Fruit fly (Drosophila melanogaster): ENCODE data around the gene mip130.
A peak's percentile ranks its signal among the peaks of the same experiment; 100 is the strongest.

mip130 gene

dm6 chrX:1940020-1940419 is 32.0 kb downstream of the mip130 start, which contains the start of the genes CG3857 and CG3587:
Gene CG3857, minus strand, starts transcription at chrX:1940040.
Gene CG3587, plus strand, starts transcription at chrX:1940307.
- TF ChIP-seq psq (optimal IDR thresholded peaks at IDR 0.05) (no peak), pan (optimal IDR thresholded peaks at IDR 0.05) (no peak), EcR (GFP tag; optimal IDR thresholded peaks at IDR 0.05) (no peak), usp (GFP tag; optimal IDR thresholded peaks at IDR 0.05) (no peak), Dll (optimal IDR thresholded peaks at IDR 0.05) (no peak), CG8478 (optimal IDR thresholded peaks at IDR 0.05) (no peak)

- TF ChIP-seq Dll (optimal IDR thresholded peaks at IDR 0.05) (peak; percentile 24), CG8478 (optimal IDR thresholded peaks at IDR 0.05) (no peak), EcR (GFP tag; optimal IDR thresholded peaks at IDR 0.05) (peak; percentile 53 to 92), psq (optimal IDR thresholded peaks at IDR 0.05) (no peak), pan (optimal IDR thresholded peaks at IDR 0.05) (no peak)
These were observed 33.6 kb downstream of the mip130 start, which contains the start of gene Hr4 for dm6 chrX:1941669-1942092. Gene Hr4, plus strand, starts transcription at chrX:1941940.

- TF ChIP-seq CG8478 (optimal IDR thresholded peaks at IDR 0.05) (peak; percentile 2), usp (GFP tag; optimal IDR thresholded peaks at IDR 0.05) (no peak), Dll (optimal IDR thresholded peaks at IDR 0.05) (peak; percentile 69), pan (optimal IDR thresholded peaks at IDR 0.05) (no peak), psq (optimal IDR thresholded peaks at IDR 0.05) (no peak), EcR (GFP tag; optimal IDR thresholded peaks at IDR 0.05) (peak; percentile 89 to 94)
These were observed 35.6 kb downstream of the mip130 start for dm6 chrX:1943337-1944244.

DNA sequence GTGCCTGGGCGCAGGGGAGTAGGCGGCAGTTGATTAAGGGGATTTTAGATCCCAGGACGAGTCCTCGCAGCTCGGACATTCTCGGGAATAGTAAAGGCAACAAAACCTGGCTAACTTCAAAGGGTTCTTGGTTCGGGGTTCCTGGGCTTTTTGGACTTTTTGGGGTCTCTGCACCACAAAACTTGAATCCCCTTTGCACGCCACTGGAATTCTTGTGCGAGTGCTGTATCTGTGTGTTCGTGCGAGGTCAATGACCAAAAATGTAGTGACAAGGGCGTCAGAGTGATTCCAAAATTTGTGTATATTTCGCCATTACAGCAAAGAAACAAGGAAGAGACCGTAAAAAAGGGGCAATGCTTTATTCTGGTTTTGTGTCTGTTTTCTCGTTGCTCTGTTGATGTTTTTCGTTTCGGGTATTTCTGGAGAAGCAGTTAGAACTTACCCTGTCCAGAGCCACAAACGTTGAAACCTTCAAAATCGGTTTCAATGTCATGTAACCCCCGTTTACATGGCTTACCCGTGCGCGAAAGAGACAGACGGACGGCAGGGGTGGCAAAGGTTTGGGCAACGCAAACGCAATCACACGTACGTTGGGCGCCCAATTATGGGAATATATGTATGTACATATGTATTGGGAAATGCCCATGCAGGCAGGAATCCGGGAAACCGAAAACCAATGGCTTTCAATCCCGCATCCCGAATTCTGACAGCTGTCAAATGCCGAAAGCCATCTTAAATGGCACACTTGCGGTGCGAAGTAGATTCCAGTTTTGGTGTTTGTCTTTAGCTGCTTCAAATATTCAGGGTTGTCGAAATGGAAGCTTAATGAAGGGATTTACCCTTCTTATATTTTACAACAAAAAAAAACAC is 36.4 kb downstream of the mip130 start:
- TF ChIP-seq CG8478 (optimal IDR thresholded peaks at IDR 0.05): no peak
- TF ChIP-seq EcR (GFP tag; optimal IDR thresholded peaks at IDR 0.05): peak; percentile 53 to 70
- no peak for TF ChIP-seq pan (optimal IDR thresholded peaks at IDR 0.05)
- TF ChIP-seq psq (optimal IDR thresholded peaks at IDR 0.05): no peak

DNA sequence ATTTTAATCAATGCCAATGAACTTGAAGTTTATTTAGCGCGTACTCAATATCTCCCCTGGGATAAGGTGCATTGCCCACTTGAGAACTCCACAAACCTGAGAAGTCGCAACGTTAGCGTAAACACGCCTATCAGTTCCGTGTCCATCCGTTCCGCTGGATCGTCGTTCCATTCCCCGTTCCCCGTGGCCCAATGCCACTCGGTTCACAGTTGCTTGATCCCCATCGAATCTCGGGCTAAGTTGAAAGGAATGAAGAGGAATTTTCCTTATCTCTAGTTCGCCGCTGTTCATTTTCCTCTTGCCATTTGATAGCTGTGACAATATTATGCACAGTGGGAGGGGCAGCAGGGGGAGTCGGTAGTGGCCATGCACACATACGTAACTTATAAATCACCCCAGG is 37.2 kb downstream of the mip130 start:
- peak; percentile 83 to 88 for TF ChIP-seq EcR (GFP tag; optimal IDR thresholded peaks at IDR 0.05)
- no peak for TF ChIP-seq psq (optimal IDR thresholded peaks at IDR 0.05)

dm6 chrX:1947178-1947872 is 39.3 kb downstream of the mip130 start:
- TF ChIP-seq EcR (GFP tag; optimal IDR thresholded peaks at IDR 0.05) (peak; percentile 73 to 93), Dll (optimal IDR thresholded peaks at IDR 0.05) (no peak), CG8478 (optimal IDR thresholded peaks at IDR 0.05) (no peak), pan (optimal IDR thresholded peaks at IDR 0.05) (no peak), usp (GFP tag; optimal IDR thresholded peaks at IDR 0.05) (no peak), psq (optimal IDR thresholded peaks at IDR 0.05) (no peak)

dm6 chrX:1947900-1948374 is 39.9 kb downstream of the mip130 start:
- TF ChIP-seq Dll (optimal IDR thresholded peaks at IDR 0.05): peak; percentile 58
- no peak for TF ChIP-seq pan (optimal IDR thresholded peaks at IDR 0.05)
- peak; percentile 88 to 97 for TF ChIP-seq EcR (GFP tag; optimal IDR thresholded peaks at IDR 0.05)

DNA sequence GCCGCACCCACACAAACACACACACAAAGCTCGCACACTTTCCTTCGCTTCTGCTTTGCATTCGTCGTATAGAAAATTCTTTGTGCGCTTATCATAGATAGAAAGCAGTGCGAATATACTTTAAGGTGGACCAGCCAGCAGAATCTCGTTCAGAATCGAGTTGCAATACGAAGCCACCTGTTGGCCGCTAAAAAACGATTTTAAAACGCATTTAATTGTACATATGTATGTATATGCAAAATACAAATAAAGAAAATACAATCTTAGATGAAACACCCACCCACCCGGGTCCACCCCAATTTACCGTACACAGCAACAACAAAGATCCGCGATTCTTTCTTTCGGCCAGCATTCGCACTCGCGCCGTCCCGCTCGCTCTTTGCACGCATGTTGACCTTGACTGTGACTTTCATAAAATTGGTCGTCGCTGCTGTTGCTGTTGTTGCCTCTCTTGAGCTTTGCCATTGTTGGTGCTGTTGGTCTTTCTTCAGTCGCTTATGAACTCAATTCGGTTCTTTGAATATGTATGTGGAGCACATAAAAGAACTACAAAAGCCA is 40.5 kb downstream of the mip130 start:
- TF ChIP-seq usp (GFP tag; optimal IDR thresholded peaks at IDR 0.05): no peak
- TF ChIP-seq pan (optimal IDR thresholded peaks at IDR 0.05): no peak
- TF ChIP-seq EcR (GFP tag; optimal IDR thresholded peaks at IDR 0.05): no peak
- TF ChIP-seq psq (optimal IDR thresholded peaks at IDR 0.05): no peak
- TF ChIP-seq CG8478 (optimal IDR thresholded peaks at IDR 0.05): no peak
- no peak for TF ChIP-seq Dll (optimal IDR thresholded peaks at IDR 0.05)

dm6 chrX:1949598-1949997 is 41.6 kb downstream of the mip130 start:
- TF ChIP-seq EcR (GFP tag; optimal IDR thresholded peaks at IDR 0.05) (peak; percentile 5 to 27), usp (GFP tag; optimal IDR thresholded peaks at IDR 0.05) (no peak), pan (optimal IDR thresholded peaks at IDR 0.05) (no peak), psq (optimal IDR thresholded peaks at IDR 0.05) (no peak)

dm6 chrX:1950311-1950710 is 42.3 kb downstream of the mip130 start:
- peak; percentile 85 to 95 for TF ChIP-seq EcR (GFP tag; optimal IDR thresholded peaks at IDR 0.05)
- TF ChIP-seq pan (optimal IDR thresholded peaks at IDR 0.05): no peak

DNA sequence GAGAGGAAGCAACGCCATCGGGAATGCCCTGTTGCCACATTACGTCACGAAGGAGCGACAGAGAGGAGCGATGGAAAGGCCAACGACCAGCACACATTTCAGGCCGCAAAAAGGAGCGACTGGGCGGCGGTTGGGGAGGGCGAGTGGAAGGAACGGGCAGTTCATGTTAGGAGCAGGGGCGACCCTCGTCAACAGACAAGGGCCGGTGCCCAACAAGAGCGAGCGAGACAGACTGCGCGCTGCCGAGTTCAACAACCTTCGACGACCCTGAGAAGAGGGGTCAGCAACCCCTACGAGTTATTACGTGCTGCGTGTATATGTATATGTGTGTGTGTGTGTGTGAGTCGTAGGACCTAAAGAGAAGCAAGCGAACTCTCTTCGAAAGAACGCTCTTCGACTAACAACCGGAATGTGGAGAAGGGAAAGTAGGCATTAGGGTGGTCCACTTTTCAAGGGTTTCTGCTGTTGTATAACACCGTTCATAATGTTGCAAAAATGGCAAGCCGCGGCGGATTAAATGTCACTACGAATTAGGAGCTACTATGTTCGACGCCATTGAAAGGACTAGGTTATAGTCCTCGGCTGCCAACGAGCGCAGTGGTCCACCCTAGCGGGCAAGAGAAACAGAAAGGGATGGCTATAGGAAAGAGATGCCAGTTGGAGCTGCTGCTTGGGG is 43.5 kb downstream of the mip130 start:
- TF ChIP-seq usp (GFP tag; optimal IDR thresholded peaks at IDR 0.05): no peak
- no peak for TF ChIP-seq CG8478 (optimal IDR thresholded peaks at IDR 0.05)
- TF ChIP-seq EcR (GFP tag; optimal IDR thresholded peaks at IDR 0.05): peak; percentile 99

Measured in whole organism.